Fruit fly (Drosophila melanogaster): ENCODE measurements around the gene Fum2.

Gene Fum2

DNA sequence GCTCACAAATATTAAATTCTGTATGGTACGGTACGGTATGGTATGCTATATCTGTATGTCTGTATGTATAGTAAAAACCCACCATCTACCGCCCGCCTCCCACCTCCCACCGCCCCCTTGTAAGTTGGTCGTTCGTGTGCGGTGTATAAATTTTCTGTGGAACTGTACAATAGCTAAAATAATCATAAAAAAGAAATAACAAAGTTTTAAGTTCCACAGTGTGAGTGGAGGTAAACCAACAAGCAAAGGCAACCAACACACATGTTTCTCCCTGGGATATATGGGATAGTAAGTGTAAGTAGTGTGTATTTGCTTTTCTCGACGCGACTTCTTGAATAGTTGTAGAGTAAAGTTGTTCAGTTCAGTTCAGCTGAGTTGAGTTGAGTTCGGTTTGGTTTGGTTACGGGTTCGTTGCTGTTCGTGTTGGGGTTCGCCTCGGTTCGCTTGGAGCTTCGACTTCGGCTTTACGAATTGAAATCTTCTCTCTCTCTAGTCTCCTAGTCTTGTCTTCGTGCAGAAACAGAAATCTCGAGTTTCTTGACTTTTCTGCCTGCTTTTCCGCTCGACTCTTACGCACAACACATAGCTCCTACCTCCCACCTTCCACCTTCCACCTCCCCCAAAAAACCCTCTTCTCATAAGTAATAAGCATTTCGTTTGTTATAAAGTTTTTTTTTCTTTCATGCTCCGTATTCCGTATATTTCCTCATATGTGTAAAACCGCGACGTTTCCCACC lies 25.2 kb downstream of the Fum2 start (continued):
- TF ChIP-seq ATbp (GFP tag; optimal IDR thresholded peaks at IDR 0.05) (peak; percentile 8), NK7.1 (GFP tag; optimal IDR thresholded peaks at IDR 0.05) (no peak), CG10147 (GFP tag; optimal IDR thresholded peaks at IDR 0.05) (no peak), lola (GFP tag; optimal IDR thresholded peaks at IDR 0.05) (no peak), chm (GFP tag; IDR thresholded peaks at IDR 0.05) (no peak), CG13123 (GFP tag; optimal IDR thresholded peaks at IDR 0.05) (no peak), cwo (GFP tag; optimal IDR thresholded peaks at IDR 0.05) (no peak), ken (GFP tag; IDR thresholded peaks at IDR 0.05) (no peak), CG10321 (GFP tag; IDR thresholded peaks at IDR 0.05) (no peak), nau (GFP tag; optimal IDR thresholded peaks at IDR 0.05) (no peak), cato (GFP tag; optimal IDR thresholded peaks at IDR 0.05; ENCODE audit: borderline replicate concordance) (no peak), sim (GFP tag; IDR thresholded peaks at IDR 0.05) (no peak), MESR4 (GFP tag; optimal IDR thresholded peaks at IDR 0.05) (no peak), zf30C (GFP tag; optimal IDR thresholded peaks at IDR 0.05) (no peak), hbn (GFP tag; IDR thresholded peaks at IDR 0.05; ENCODE audit: partially characterized antibody) (no peak), CG1603 (tag; optimal IDR thresholded peaks at IDR 0.05) (peak; percentile 6), CG12236 (GFP tag; optimal IDR thresholded peaks at IDR 0.05) (no peak), crol (GFP tag; IDR thresholded peaks at IDR 0.05) (peak; percentile 74), CG10431 (GFP tag; optimal IDR thresholded peaks at IDR 0.05) (no peak), Fer3 (tag; optimal IDR thresholded peaks at IDR 0.05) (no peak), Bgb (GFP tag; IDR thresholded peaks at IDR 0.05; ENCODE audit: partially characterized antibody) (no peak), ara (GFP tag; IDR thresholded peaks at IDR 0.05) (no peak), sd (tag; optimal IDR thresholded peaks at IDR 0.05) (peak; percentile 36), CG17186 (GFP tag; optimal IDR thresholded peaks at IDR 0.05) (no peak), twi (tag; optimal IDR thresholded peaks at IDR 0.05) (peak; percentile 34), lab (GFP tag; optimal IDR thresholded peaks at IDR 0.05) (peak; percentile 49), mirr (GFP tag; optimal IDR thresholded peaks at IDR 0.05) (peak; percentile 59), unpg (GFP tag; optimal IDR thresholded peaks at IDR 0.05) (no peak), her (GFP tag; optimal IDR thresholded peaks at IDR 0.05) (no peak), vnd (GFP tag; IDR thresholded peaks at IDR 0.05; ENCODE audit: partially characterized antibody) (no peak), CG10543 (GFP tag; optimal IDR thresholded peaks at IDR 0.05) (peak; percentile 37), CG8388 (GFP tag; optimal IDR thresholded peaks at IDR 0.05) (peak; percentile 83), ash1 (GFP tag; optimal IDR thresholded peaks at IDR 0.05) (no peak), CG12942 (GFP tag; optimal IDR thresholded peaks at IDR 0.05) (no peak), prd (optimal IDR thresholded peaks at IDR 0.05) (no peak), prd (GFP tag; IDR thresholded peaks at IDR 0.05) (no peak), tna (GFP tag; IDR thresholded peaks at IDR 0.05; ENCODE audit: partially characterized antibody) (no peak), kni (GFP tag; optimal IDR thresholded peaks at IDR 0.05) (peak; percentile 39), zfh2 (GFP tag; optimal IDR thresholded peaks at IDR 0.05) (no peak), Chrac-16 (GFP tag; optimal IDR thresholded peaks at IDR 0.05) (no peak), CG12769 (tag; optimal IDR thresholded peaks at IDR 0.05) (peak; percentile 91), trh (GFP tag; optimal IDR thresholded peaks at IDR 0.05) (no peak), Six4 (GFP tag; optimal IDR thresholded peaks at IDR 0.05) (no peak), CG14441 (GFP tag; IDR thresholded peaks at IDR 0.05) (peak; percentile 41), CG6854 (GFP tag; optimal IDR thresholded peaks at IDR 0.05) (no peak), CG9215 (GFP tag; IDR thresholded peaks at IDR 0.05) (no peak), psq (GFP tag; optimal IDR thresholded peaks at IDR 0.05) (peak; percentile 31), dimm (GFP tag; IDR thresholded peaks at IDR 0.05) (no peak), HHEX (GFP tag; optimal IDR thresholded peaks at IDR 0.05) (no peak)
